Fruit fly (Drosophila melanogaster): ENCODE results near the gene CG6283.

- no peak for TF ChIP-seq pad (GFP tag; optimal IDR thresholded peaks at IDR 0.05)
- TF ChIP-seq Hr96 (GFP tag; optimal IDR thresholded peaks at IDR 0.05): no peak
Measured at dm6 chr3R:27007022-27007421, 14.2 kb downstream of the CG6283 start, which contains the start of gene CG6295.

Data from whole organism, adult.